Fruit fly (Drosophila melanogaster): Measurements from ENCODE around the gene CG11076.

CG11076 gene

dm6 chr4:1031687-1032140 lies at the start of gene CG11076:
Gene CG11076, minus strand, starts transcription at chr4:1031757.
- no peak for TF ChIP-seq CG32767 (GFP tag; IDR thresholded peaks at IDR 0.05)
- no peak for TF ChIP-seq Atf6 (GFP tag; IDR thresholded peaks at IDR 0.05)
- TF ChIP-seq CG12744 (GFP tag; optimal IDR thresholded peaks at IDR 0.05), result no peak
- TF ChIP-seq CG3995 (GFP tag; optimal IDR thresholded peaks at IDR 0.05), result peak; percentile 21
- no peak for TF ChIP-seq Ssrp (tag; optimal IDR thresholded peaks at IDR 0.05)
- TF ChIP-seq CG10543 (GFP tag; optimal IDR thresholded peaks at IDR 0.05), result no peak
- TF ChIP-seq cwo (GFP tag; optimal IDR thresholded peaks at IDR 0.05), result no peak
- TF ChIP-seq crc (GFP tag; optimal IDR thresholded peaks at IDR 0.05), result no peak
- TF ChIP-seq dmrt99B (tag; optimal IDR thresholded peaks at IDR 0.05), result no peak
- TF ChIP-seq CG7839 (tag; optimal IDR thresholded peaks at IDR 0.05), result no peak
- no peak for TF ChIP-seq CG13775 (GFP tag; optimal IDR thresholded peaks at IDR 0.05)
- no peak for TF ChIP-seq CG13424 (tag; optimal IDR thresholded peaks at IDR 0.05)
- no peak for TF ChIP-seq wor (GFP tag; IDR thresholded peaks at IDR 0.05)
- TF ChIP-seq CG5180 (GFP tag; optimal IDR thresholded peaks at IDR 0.05), result no peak
- no peak for TF ChIP-seq CG12219 (GFP tag; optimal IDR thresholded peaks at IDR 0.05)
- no peak for TF ChIP-seq tio (GFP tag; optimal IDR thresholded peaks at IDR 0.05)
- peak; percentile 74 for TF ChIP-seq CG17568 (GFP tag; optimal IDR thresholded peaks at IDR 0.05)
- no peak for TF ChIP-seq CG4730 (GFP tag; IDR thresholded peaks at IDR 0.05)
- TF ChIP-seq exex (tag; optimal IDR thresholded peaks at IDR 0.05), result no peak
- peak; percentile 79 for TF ChIP-seq Bgb (GFP tag; IDR thresholded peaks at IDR 0.05; ENCODE audit: partially characterized antibody)
- TF ChIP-seq emc (GFP tag; optimal IDR thresholded peaks at IDR 0.05), result no peak
- no peak for TF ChIP-seq Camta (GFP tag; optimal IDR thresholded peaks at IDR 0.05)
- no peak for TF ChIP-seq CG15601 (tag; optimal IDR thresholded peaks at IDR 0.05)
- TF ChIP-seq otp (GFP tag; IDR thresholded peaks at IDR 0.05), result no peak
- no peak for TF ChIP-seq pb (GFP tag; optimal IDR thresholded peaks at IDR 0.05)
- no peak for TF ChIP-seq toy (GFP tag; IDR thresholded peaks at IDR 0.05)
- TF ChIP-seq Ets65A (GFP tag), result peak; percentile 86
- no peak for TF ChIP-seq Abd-B (GFP tag; optimal IDR thresholded peaks at IDR 0.05)
- TF ChIP-seq Nf-YA (GFP tag; IDR thresholded peaks at IDR 0.05), result no peak
- TF ChIP-seq sd (tag; optimal IDR thresholded peaks at IDR 0.05), result no peak
- no peak for TF ChIP-seq p53 (GFP tag; optimal IDR thresholded peaks at IDR 0.05)
- no peak for TF ChIP-seq Awh (GFP tag; IDR thresholded peaks at IDR 0.05)
- TF ChIP-seq CG6813 (GFP tag; optimal IDR thresholded peaks at IDR 0.05), result no peak
- no peak for TF ChIP-seq lmd (GFP tag; IDR thresholded peaks at IDR 0.05)
- TF ChIP-seq CG1602 (GFP tag; optimal IDR thresholded peaks at IDR 0.05), result no peak
- no peak for TF ChIP-seq CG6654 (GFP tag; optimal IDR thresholded peaks at IDR 0.05)
- TF ChIP-seq CG18476 (GFP tag; optimal IDR thresholded peaks at IDR 0.05), result peak; percentile 2
- TF ChIP-seq CG6791 (GFP tag; IDR thresholded peaks at IDR 0.05; ENCODE audit: partially characterized antibody), result no peak; the same call in 1 of the 3 replicates
- no peak for TF ChIP-seq sim (GFP tag; IDR thresholded peaks at IDR 0.05)
- no peak for TF ChIP-seq CG9932 (GFP tag; IDR thresholded peaks at IDR 0.05)
- no peak; the same call in 3 of the 4 replicates for TF ChIP-seq Gug (GFP tag; IDR thresholded peaks at IDR 0.05)
- peak; percentile 23 for TF ChIP-seq ems (GFP tag; optimal IDR thresholded peaks at IDR 0.05)
- peak; percentile 25 for TF ChIP-seq Side (GFP tag; optimal IDR thresholded peaks at IDR 0.05)
- TF ChIP-seq NC2α (GFP tag; optimal IDR thresholded peaks at IDR 0.05), result no peak
- TF ChIP-seq Max (GFP tag; optimal IDR thresholded peaks at IDR 0.05), result no peak
- TF ChIP-seq pan (optimal IDR thresholded peaks at IDR 0.05), result no peak
- TF ChIP-seq pan (GFP tag; optimal IDR thresholded peaks at IDR 0.05 in 1 of 2, IDR thresholded peaks at IDR 0.05 in 1 of 2), result no peak
- no peak for TF ChIP-seq CG9215 (GFP tag; IDR thresholded peaks at IDR 0.05)
- TF ChIP-seq Oaz (GFP tag; IDR thresholded peaks at IDR 0.05), result no peak
- TF ChIP-seq CG17385 (GFP tag; optimal IDR thresholded peaks at IDR 0.05), result peak; percentile 52
- TF ChIP-seq odd (GFP tag; optimal IDR thresholded peaks at IDR 0.05), result no peak
- no peak for TF ChIP-seq CG31388 (GFP tag; optimal IDR thresholded peaks at IDR 0.05)

All from whole organism, embryonic.